Fruit fly (Drosophila melanogaster) whole organism, embryonic: ENCODE measurements around the gene PK2-R2.
A peak's percentile ranks its signal among the peaks of the same experiment; 100 is the strongest.

ENCODE experiments used
- Atf3 ChIP-seq: fragments of 200-800 bp; sonication (Bioruptor generic); optimal IDR thresholded peaks from 3 replicates; lab custom pipeline; 2016; ENCODE audit warnings: missing biosample characterization, missing genetic modification characterization
- B-H1 ChIP-seq: fragments of 200-800 bp; sonication (Bioruptor generic); IDR thresholded peaks from 3 replicates; pipeline ENCODE4 v1.3.6; 2022; ENCODE audit warnings: missing biosample characterization, missing genetic modification characterization
- CG10321 ChIP-seq: fragments of 200-800 bp; sonication (Bioruptor generic); IDR thresholded peaks from 2 replicates; pipeline ENCODE4 v1.3.6; 2022; ENCODE audit warnings: missing biosample characterization, missing genetic modification characterization
- CG10565 ChIP-seq: fragments of 200-800 bp; sonication (Bioruptor generic); optimal IDR thresholded peaks from 3 replicates; lab custom pipeline; 2016; ENCODE audit warnings: missing biosample characterization, mild to moderate bottlenecking, missing genetic modification characterization
- CG11085 ChIP-seq: fragments of 200-800 bp; sonication (Bioruptor generic); IDR thresholded peaks from 2 replicates; pipeline ENCODE4 v1.3.6; 2022; ENCODE audit warnings: missing biosample characterization, missing genetic modification characterization
- CG11504 ChIP-seq: fragments of 200-800 bp; sonication (Bioruptor generic); optimal IDR thresholded peaks from 3 replicates; lab custom pipeline; 2019; ENCODE audit warnings: missing biosample characterization, mild to moderate bottlenecking, missing genetic modification characterization, moderate library complexity
- CG12104 ChIP-seq: fragments of 200-800 bp; sonication (Bioruptor generic); optimal IDR thresholded peaks from 3 replicates; lab custom pipeline; 2016; ENCODE audit warnings: missing biosample characterization, missing genetic modification characterization
- CG12942 ChIP-seq: fragments of 200-800 bp; sonication (Bioruptor generic); optimal IDR thresholded peaks from 3 replicates; lab custom pipeline; 2016; ENCODE audit warnings: missing biosample characterization, missing genetic modification characterization
- CG13123 ChIP-seq: fragments of 200-800 bp; sonication (Bioruptor generic); optimal IDR thresholded peaks from 2 replicates; lab custom pipeline; 2016; ENCODE audit warnings: missing biosample characterization, missing genetic modification characterization
- CG14050 ChIP-seq: fragments of 200-800 bp; sonication (Bioruptor generic); IDR thresholded peaks from 3 replicates; pipeline ENCODE4 v1.3.6; 2022; ENCODE audit warnings: missing biosample characterization, missing genetic modification characterization
- CG16815 ChIP-seq: fragments of 200-800 bp; sonication (Bioruptor generic); optimal IDR thresholded peaks from 3 replicates; lab custom pipeline; 2017; ENCODE audit warnings: missing biosample characterization, mild to moderate bottlenecking, missing genetic modification characterization
- CG17612 ChIP-seq: fragments of 200-800 bp; sonication (Bioruptor generic); IDR thresholded peaks from 2 replicates; pipeline ENCODE4 v1.3.6; 2022; ENCODE audit warnings: missing biosample characterization, missing genetic modification characterization
- CG2202 ChIP-seq: fragments of 200-800 bp; sonication (Bioruptor generic); optimal IDR thresholded peaks from 2 replicates; lab custom pipeline; 2018; ENCODE audit warnings: missing biosample characterization, mild to moderate bottlenecking, missing genetic modification characterization
- CG3995 ChIP-seq: fragments of 200-800 bp; sonication (Bioruptor generic); optimal IDR thresholded peaks from 3 replicates; lab custom pipeline; 2016; ENCODE audit warnings: missing biosample characterization, missing genetic modification characterization
- CG4820 ChIP-seq: fragments of 200-800 bp; sonication (Bioruptor generic); optimal IDR thresholded peaks from 3 replicates; lab custom pipeline; 2016; ENCODE audit warnings: missing biosample characterization, missing genetic modification characterization
- CG5245 ChIP-seq: fragments of 200-800 bp; sonication (Bioruptor generic); optimal IDR thresholded peaks from 3 replicates; lab custom pipeline; 2016; ENCODE audit warnings: missing biosample characterization, missing genetic modification characterization
- CG6654 ChIP-seq: fragments of 200-800 bp; sonication (Bioruptor generic); optimal IDR thresholded peaks from 2 replicates; lab custom pipeline; 2017; ENCODE audit warnings: missing biosample characterization, mild to moderate bottlenecking, missing genetic modification characterization
- CG7271 ChIP-seq: fragments of 200-800 bp; sonication (Bioruptor generic); optimal IDR thresholded peaks from 2 replicates; lab custom pipeline; 2018; ENCODE audit warnings: missing biosample characterization, mild to moderate bottlenecking, missing genetic modification characterization, moderate library complexity
- CG7745 ChIP-seq: fragments of 200-800 bp; sonication (Bioruptor generic); optimal IDR thresholded peaks from 2 replicates; lab custom pipeline; 2018; ENCODE audit warnings: missing biosample characterization, mild to moderate bottlenecking, missing genetic modification characterization, moderate library complexity
- CG7839 ChIP-seq: fragments of 200-800 bp; sonication (Bioruptor generic); optimal IDR thresholded peaks from 3 replicates; lab custom pipeline; 2018; ENCODE audit warnings: missing biosample characterization, mild to moderate bottlenecking, missing genetic modification characterization, moderate library complexity
- CkIIα-i1 ChIP-seq: fragments of 200-800 bp; sonication (Bioruptor generic); IDR thresholded peaks from 2 replicates; pipeline ENCODE4 v1.3.6; 2022; ENCODE audit warnings: missing biosample characterization, missing genetic modification characterization
- D19B ChIP-seq: fragments of 200-800 bp; sonication (Bioruptor generic); optimal IDR thresholded peaks from 2 replicates; lab custom pipeline; 2017; ENCODE audit warnings: missing biosample characterization, mild to moderate bottlenecking, missing genetic modification characterization
- Fer3 ChIP-seq: fragments of 200-800 bp; sonication (Bioruptor generic); optimal IDR thresholded peaks from 2 replicates; lab custom pipeline; 2018; ENCODE audit warnings: missing biosample characterization, mild to moderate bottlenecking, missing genetic modification characterization, moderate library complexity
- Hmr ChIP-seq: fragments of 200-800 bp; sonication (Bioruptor generic); optimal IDR thresholded peaks from 3 replicates; lab custom pipeline; 2017; ENCODE audit warnings: mild to moderate bottlenecking, missing biosample characterization, missing genetic modification reagents, missing genetic modification characterization
- Lhr ChIP-seq: fragments of 200-800 bp; sonication (Bioruptor generic); optimal IDR thresholded peaks from 3 replicates; lab custom pipeline; 2017; ENCODE audit warnings: mild to moderate bottlenecking, missing biosample characterization, missing genetic modification reagents, missing genetic modification characterization
- MTF-1 ChIP-seq: fragments of 200-800 bp; sonication (Bioruptor generic); optimal IDR thresholded peaks from 2 replicates; lab custom pipeline; 2018; ENCODE audit warnings: missing biosample characterization, mild to moderate bottlenecking, missing genetic modification characterization, borderline replicate concordance
- Nf-YB ChIP-seq: fragments of 200-800 bp; sonication (Bioruptor generic); optimal IDR thresholded peaks from 3 replicates; lab custom pipeline; 2019; ENCODE audit warnings: missing biosample characterization, mild to moderate bottlenecking, missing genetic modification characterization, moderate library complexity
- abd-A ChIP-seq: fragments of 200-800 bp; sonication (Bioruptor generic); optimal IDR thresholded peaks from 3 replicates; lab custom pipeline; 2019; ENCODE audit warnings: missing biosample characterization, mild to moderate bottlenecking, missing genetic modification characterization, moderate library complexity
- bbx ChIP-seq: fragments of 200-800 bp; sonication (Bioruptor generic); IDR thresholded peaks from 2 replicates; pipeline ENCODE4 v1.3.6; 2022; ENCODE audit warnings: missing biosample characterization, missing genetic modification characterization; ENCODE audit not compliant: partially characterized antibody
- cad ChIP-seq: fragments of >200 bp; optimal IDR thresholded peaks from 2 replicates; lab custom pipeline; 2017; ENCODE audit warnings: missing biosample characterization, missing genetic modification characterization
- corto ChIP-seq: fragments of 200-800 bp; sonication (Bioruptor generic); optimal IDR thresholded peaks from 2 replicates; lab custom pipeline; 2016; ENCODE audit warnings: missing biosample characterization, mild to moderate bottlenecking, missing genetic modification characterization, moderate library complexity
- crp ChIP-seq, 2 experiments: fragments of 200-800 bp; sonication (Bioruptor generic); optimal IDR thresholded peaks; 2 replicates in 1 of 2; 3 replicates in 1 of 2; lab custom pipeline; 2017; ENCODE audit warnings: missing biosample characterization in 2 of 2, missing genetic modification characterization in 2 of 2, mild to moderate bottlenecking in 1 of 2, moderate library complexity in 1 of 2
- en ChIP-seq: fragments of 200-800 bp; sonication (Bioruptor generic); optimal IDR thresholded peaks from 2 replicates; lab custom pipeline; 2016; ENCODE audit warnings: missing biosample characterization, missing genetic modification characterization
- eyg ChIP-seq: fragments of 200-800 bp; sonication (Bioruptor generic); optimal IDR thresholded peaks from 3 replicates; lab custom pipeline; 2016; ENCODE audit warnings: missing biosample characterization, missing genetic modification characterization
- fd102C ChIP-seq: fragments of 200-800 bp; sonication (Bioruptor generic); optimal IDR thresholded peaks from 2 replicates; lab custom pipeline; 2018; ENCODE audit warnings: missing biosample characterization, mild to moderate bottlenecking, missing genetic modification characterization, moderate library complexity
- hb ChIP-seq: fragments of 200-800 bp; sonication (Bioruptor generic); IDR thresholded peaks from 3 replicates; pipeline ENCODE4 v1.3.6; 2022; ENCODE audit warnings: missing biosample characterization, missing genetic modification characterization; ENCODE audit not compliant: partially characterized antibody
- hbn ChIP-seq: fragments of 200-800 bp; sonication (Bioruptor generic); IDR thresholded peaks from 2 replicates; pipeline ENCODE4 v1.3.6; 2022; ENCODE audit warnings: missing biosample characterization, missing genetic modification characterization; ENCODE audit not compliant: partially characterized antibody
- hkb ChIP-seq, 2 experiments: fragments of 200-800 bp in 1 of 2; fragments of >200 bp in 1 of 2; sonication (Bioruptor generic) in 1 of 2; IDR thresholded peaks in 1 of 2; optimal IDR thresholded peaks in 1 of 2; 2 replicates each; pipeline versions ENCODE4 v1.3.6 to Lab custom; 2017 to 2022; ENCODE audit warnings: missing biosample characterization in 1 of 2, missing genetic modification characterization in 1 of 2
- kah ChIP-seq: fragments of 200-800 bp; sonication (Bioruptor generic); optimal IDR thresholded peaks from 2 replicates; lab custom pipeline; 2018; ENCODE audit warnings: missing biosample characterization, mild to moderate bottlenecking, missing genetic modification characterization
- ken ChIP-seq: fragments of 200-800 bp; sonication (Bioruptor generic); IDR thresholded peaks from 3 replicates; pipeline ENCODE4 v1.3.6; 2022; ENCODE audit warnings: missing biosample characterization, missing genetic modification characterization
- lilli ChIP-seq: fragments of 200-800 bp; sonication (Bioruptor generic); optimal IDR thresholded peaks from 3 replicates; lab custom pipeline; 2016; ENCODE audit warnings: missing biosample characterization, missing genetic modification characterization
- lmd ChIP-seq: fragments of 200-800 bp; sonication (Bioruptor generic); IDR thresholded peaks from 2 replicates; pipeline ENCODE4 v1.3.6; 2022; ENCODE audit warnings: missing biosample characterization, missing genetic modification characterization
- nmo ChIP-seq: fragments of 200-800 bp; sonication (Bioruptor generic); optimal IDR thresholded peaks from 2 replicates; lab custom pipeline; 2018; ENCODE audit warnings: missing biosample characterization, mild to moderate bottlenecking, missing genetic modification characterization, moderate library complexity
- sna ChIP-seq: fragments of 200-800 bp; sonication (Bioruptor generic); IDR thresholded peaks from 2 replicates; pipeline ENCODE4 v1.3.6; 2022; ENCODE audit warnings: missing biosample characterization, missing genetic modification characterization; ENCODE audit not compliant: partially characterized antibody
- sr ChIP-seq: fragments of 200-800 bp; sonication (Bioruptor generic); IDR thresholded peaks from 3 replicates; pipeline ENCODE4 v1.3.6; 2022; ENCODE audit warnings: missing biosample characterization, missing genetic modification characterization
- ttk ChIP-seq: fragments of 200-800 bp; sonication (Bioruptor generic); IDR thresholded peaks from 2 replicates; pipeline ENCODE4 v2.1.2; 2022; ENCODE audit warnings: missing biosample characterization, missing genetic modification characterization
- tx ChIP-seq: fragments of 200-800 bp; sonication (Bioruptor generic); optimal IDR thresholded peaks from 2 replicates; lab custom pipeline; 2016; ENCODE audit warnings: missing biosample characterization, missing genetic modification characterization
- vvl ChIP-seq: fragments of 200-800 bp; sonication (Bioruptor generic); IDR thresholded peaks from 2 replicates; pipeline ENCODE4 v1.3.6; 2022; ENCODE audit warnings: missing biosample characterization, missing genetic modification characterization
- wor ChIP-seq: fragments of 200-800 bp; sonication (Bioruptor generic); IDR thresholded peaks from 2 replicates; pipeline ENCODE4 v1.3.6; 2022; ENCODE audit warnings: missing biosample characterization, missing genetic modification characterization
- zfh1 ChIP-seq: fragments of 200-800 bp; sonication (Bioruptor generic); IDR thresholded peaks from 3 replicates; pipeline ENCODE4 v1.3.6; 2022; ENCODE audit warnings: missing biosample characterization, missing genetic modification characterization

Gene PK2-R2

DNA sequence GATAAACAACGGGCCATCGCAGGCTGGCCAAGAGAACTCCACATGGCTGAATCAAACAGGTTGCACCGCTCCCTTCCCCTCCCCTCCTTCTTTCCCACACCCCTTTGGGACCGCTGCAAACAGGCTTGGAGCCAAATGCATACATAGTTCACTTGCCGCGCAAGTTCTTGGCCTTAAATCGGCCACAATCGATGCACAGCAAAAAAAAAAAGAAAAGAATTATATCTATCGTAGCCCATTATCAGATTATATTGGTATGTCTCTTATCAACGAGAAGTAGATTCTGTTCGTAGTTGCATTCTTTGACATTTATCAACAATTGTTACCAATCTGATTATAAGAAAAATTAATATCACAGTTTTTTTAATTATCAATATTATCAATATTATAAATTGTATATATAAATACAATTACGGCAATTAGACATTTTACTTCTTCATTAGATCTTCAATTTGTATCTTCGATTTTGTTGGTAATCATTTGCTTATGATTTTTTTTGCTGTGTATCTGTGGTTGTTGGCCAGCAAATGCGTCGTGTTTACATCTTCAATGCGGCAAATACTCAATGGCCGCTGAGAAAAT, 28.6 kb downstream of the PK2-R2 start (continued):
- TF ChIP-seq CG3995 (GFP tag; lab: Kevin White, UChicago) (no peak), B-H1 (no peak), cad (GFP tag; lab: Kevin White, UChicago) (no peak), en (no peak), CG11504 (peak; percentile 75), Nf-YB (GFP tag; lab: Kevin White, UChicago) (peak; percentile 52), CG13123 (no peak), CG2202 (tag; lab: Kevin White, UChicago) (peak; percentile 55), hbn (no peak), abd-A (tag; lab: Kevin White, UChicago) (no peak), tx (no peak), CG17612 (GFP tag; lab: Robert Waterston, UW) (no peak), zfh1 (peak; percentile 32; the same call in 1 of the 3 replicates), CG5245 (GFP tag; lab: Kevin White, UChicago) (peak; percentile 9), sna (GFP tag; lab: Robert Waterston, UW) (no peak), ttk (GFP tag; lab: Robert Waterston, UW) (no peak), fd102C (GFP tag; lab: Kevin White, UChicago) (no peak), lmd (peak; percentile 20; the same call in 1 of the 2 replicates), CG14050 (GFP tag; lab: Robert Waterston, UW) (no peak), kah (GFP tag; lab: Kevin White, UChicago) (peak; percentile 5), CG11085 (GFP tag; lab: Robert Waterston, UW) (no peak), CkIIα-i1 (GFP tag; lab: Robert Waterston, UW) (no peak), CG7271 (tag; lab: Kevin White, UChicago) (no peak), Atf3 (no peak), corto (GFP tag; lab: Kevin White, UChicago) (peak; percentile 17), vvl (GFP tag; lab: Robert Waterston, UW) (0 out of 2 replicates have a peak, but pooled peaks have one; percentile 26), bbx (GFP tag; lab: Robert Waterston, UW) (no peak), nmo (GFP tag; lab: Kevin White, UChicago) (peak; percentile 77), CG6654 (GFP tag; lab: Kevin White, UChicago) (peak; percentile 35), CG10565 (GFP tag; lab: Kevin White, UChicago) (no peak), Hmr (GFP tag; lab: Kevin White, UChicago) (no peak), CG12104 (GFP tag; lab: Kevin White, UChicago) (no peak), sr (no peak), ken (no peak), CG7745 (no peak), CG10321 (no peak), MTF-1 (GFP tag; lab: Kevin White, UChicago) (no peak), eyg (GFP tag; lab: Kevin White, UChicago) (no peak), D19B (GFP tag; lab: Kevin White, UChicago) (no peak), Lhr (peak; percentile 31), hkb (optimal IDR thresholded peaks at IDR 0.05; lab: Kevin White, UChicago) (no peak), hkb (GFP tag; IDR thresholded peaks at IDR 0.05; lab: Robert Waterston, UW) (0 out of 2 replicates have a peak, but pooled peaks have one; percentile 8), Fer3 (tag; lab: Kevin White, UChicago) (no peak), wor (GFP tag; lab: Robert Waterston, UW) (no peak), hb (GFP tag; lab: Robert Waterston, UW) (no peak), lilli (GFP tag; lab: Kevin White, UChicago) (no peak), crp (GFP tag; optimal IDR thresholded peaks at IDR 0.05; lab: Kevin White, UChicago) (no peak), CG16815 (GFP tag; lab: Kevin White, UChicago) (peak; percentile 23), CG4820 (peak; percentile 36), CG7839 (peak; percentile 64), CG12942 (GFP tag; lab: Kevin White, UChicago) (no peak)
